Worm (Caenorhabditis elegans) whole organism, L1 larva: ENCODE measurements around the gene sra-2.

ENCODE experiments used
- Y116A8C.19 ChIP-seq: sonication (generic microtip); optimal IDR thresholded peaks from 2 replicates; lab custom pipeline; 2016; ENCODE audit warnings: missing compliant biosample characterization, missing genetic modification characterization, borderline replicate concordance
- blmp-1 ChIP-seq: fragments of 150-350 bp; optimal IDR thresholded peaks from 2 replicates; lab custom pipeline; 2014; ENCODE audit warnings: missing biosample characterization, missing genetic modification characterization
- ceh-8 ChIP-seq: fragments of 200-800 bp; sonication (Bioruptor generic); optimal IDR thresholded peaks from 2 replicates; lab custom pipeline; 2018; ENCODE audit warnings: mild to moderate bottlenecking, missing genetic modification characterization, moderate library complexity, missing compliant biosample characterization
- ceh-90 ChIP-seq: sonication (generic microtip); optimal IDR thresholded peaks from 2 replicates; lab custom pipeline; 2016; ENCODE audit warnings: missing genetic modification characterization, missing compliant biosample characterization
- ces-1 ChIP-seq: fragments of 150-350 bp; optimal IDR thresholded peaks from 2 replicates; lab custom pipeline; 2014; ENCODE audit warnings: missing biosample characterization, missing genetic modification reagents, missing genetic modification characterization
- dpl-1 ChIP-seq, 3 experiments: fragments of 150-350 bp in 2 of 3; sonication (generic microtip) in 1 of 3; optimal IDR thresholded peaks; 2 replicates each; lab custom pipeline; 2014 to 2017; ENCODE audit warnings: missing biosample characterization in 3 of 3, missing genetic modification characterization in 3 of 3, missing genetic modification reagents in 3 of 3
- efl-3 ChIP-seq: fragments of 200-800 bp; sonication (Bioruptor generic); optimal IDR thresholded peaks from 2 replicates; lab custom pipeline; 2018; ENCODE audit warnings: mild to moderate bottlenecking, missing genetic modification characterization, missing compliant biosample characterization
- egl-13 ChIP-seq: sonication (generic microtip); optimal IDR thresholded peaks from 2 replicates; lab custom pipeline; 2016; ENCODE audit warnings: missing genotype, missing genetic modification reagents, missing genetic modification characterization, missing compliant biosample characterization
- elt-2 ChIP-seq: sonication (generic microtip); optimal IDR thresholded peaks from 2 replicates; lab custom pipeline; 2016; ENCODE audit warnings: missing genetic modification characterization, mild to moderate bottlenecking, inconsistent platforms, missing compliant biosample characterization, missing genetic modification reagents
- fkh-10 ChIP-seq: sonication (generic microtip); optimal IDR thresholded peaks from 2 replicates; lab custom pipeline; 2017; ENCODE audit warnings: missing biosample characterization, missing genetic modification reagents, missing genetic modification characterization
- fkh-8 ChIP-seq: sonication (generic microtip); optimal IDR thresholded peaks from 2 replicates; lab custom pipeline; 2016; ENCODE audit warnings: mild to moderate bottlenecking, missing genetic modification characterization, missing compliant biosample characterization
- fos-1 ChIP-seq: fragments of 150-350 bp; optimal IDR thresholded peaks from 2 replicates; lab custom pipeline; 2014; ENCODE audit warnings: missing biosample characterization, missing genetic modification characterization
- hlh-4 ChIP-seq: sonication (generic microtip); optimal IDR thresholded peaks from 2 replicates; lab custom pipeline; 2016; ENCODE audit warnings: mild to moderate bottlenecking, missing genetic modification characterization, missing compliant biosample characterization
- hpl-2 ChIP-seq: fragments of 150-350 bp; optimal IDR thresholded peaks from 2 replicates; lab custom pipeline; 2014; ENCODE audit warnings: missing biosample characterization, missing genetic modification reagents, missing genetic modification characterization
- isw-1 ChIP-seq: fragments of 200-800 bp; sonication (Bioruptor generic); IDR thresholded peaks from 2 replicates; pipeline ENCODE4 v1.3.6; 2022; ENCODE audit warnings: missing genetic modification characterization, missing compliant biosample characterization
- lin-13 ChIP-seq: fragments of 150-350 bp; optimal IDR thresholded peaks from 2 replicates; lab custom pipeline; 2014; ENCODE audit warnings: missing biosample characterization, missing genetic modification reagents, missing genetic modification characterization
- lin-35 ChIP-seq, 2 experiments: fragments of 150-350 bp; optimal IDR thresholded peaks; 2 replicates each; lab custom pipeline; 2014; ENCODE audit warnings: missing biosample characterization in 2 of 2, missing genetic modification characterization in 2 of 2, missing genetic modification reagents in 2 of 2
- lir-3 ChIP-seq: sonication (generic microtip); optimal IDR thresholded peaks from 2 replicates; lab custom pipeline; 2016; ENCODE audit warnings: mild to moderate bottlenecking, missing genetic modification characterization, moderate library complexity, missing compliant biosample characterization; ENCODE audit not compliant: poor library complexity
- mep-1 ChIP-seq: fragments of 150-350 bp; optimal IDR thresholded peaks from 2 replicates; lab custom pipeline; 2014; ENCODE audit warnings: missing biosample characterization, missing genetic modification characterization
- nhr-47 ChIP-seq: sonication (generic microtip); optimal IDR thresholded peaks from 2 replicates; lab custom pipeline; 2016; ENCODE audit warnings: mild to moderate bottlenecking, missing genetic modification characterization, moderate library complexity, missing compliant biosample characterization
- nhr-71 ChIP-seq: sonication (generic microtip); optimal IDR thresholded peaks from 2 replicates; lab custom pipeline; 2016; ENCODE audit warnings: mild to moderate bottlenecking, missing genetic modification characterization, moderate library complexity, missing compliant biosample characterization
- nhr-77 ChIP-seq: fragments of 150-350 bp; optimal IDR thresholded peaks from 2 replicates; lab custom pipeline; 2014; ENCODE audit warnings: missing biosample characterization, missing genetic modification characterization
- nhr-84 ChIP-seq: sonication (generic microtip); optimal IDR thresholded peaks from 2 replicates; lab custom pipeline; 2017; ENCODE audit warnings: missing biosample characterization, missing genetic modification characterization
- nhr-90 ChIP-seq: sonication (generic microtip); optimal IDR thresholded peaks from 2 replicates; lab custom pipeline; 2016; ENCODE audit warnings: mild to moderate bottlenecking, missing genetic modification characterization, missing compliant biosample characterization; ENCODE audit not compliant: poor library complexity
- pqm-1 ChIP-seq: sonication (generic microtip); optimal IDR thresholded peaks from 3 replicates; lab custom pipeline; 2017; ENCODE audit warnings: missing biosample characterization, missing genetic modification characterization
- rnt-1 ChIP-seq: sonication (generic microtip); optimal IDR thresholded peaks from 2 replicates; lab custom pipeline; 2016; ENCODE audit warnings: mild to moderate bottlenecking, missing genetic modification characterization, moderate library complexity, missing compliant biosample characterization
- snpc-4 ChIP-seq: fragments of 150-350 bp; optimal IDR thresholded peaks from 2 replicates; lab custom pipeline; 2014; ENCODE audit warnings: missing biosample characterization, missing genetic modification characterization
- snu-23 ChIP-seq: sonication (generic microtip); optimal IDR thresholded peaks from 2 replicates; lab custom pipeline; 2016; ENCODE audit warnings: missing genetic modification characterization, missing compliant biosample characterization
- tbx-2 ChIP-seq: sonication (generic microtip); optimal IDR thresholded peaks from 2 replicates; lab custom pipeline; 2016; ENCODE audit warnings: missing genetic modification characterization, missing compliant biosample characterization
- tlp-1 ChIP-seq: fragments of 150-350 bp; optimal IDR thresholded peaks from 2 replicates; lab custom pipeline; 2014; ENCODE audit warnings: missing biosample characterization, missing genetic modification characterization
- unc-30 ChIP-seq: sonication (generic microtip); optimal IDR thresholded peaks from 2 replicates; lab custom pipeline; 2017; ENCODE audit warnings: missing biosample characterization, missing genetic modification characterization
- unc-62 ChIP-seq: fragments of 150-350 bp; optimal IDR thresholded peaks from 2 replicates; lab custom pipeline; 2014; ENCODE audit warnings: missing biosample characterization, missing genetic modification reagents, missing genetic modification characterization
- unc-86 ChIP-seq: sonication (generic microtip); optimal IDR thresholded peaks from 2 replicates; lab custom pipeline; 2016; ENCODE audit warnings: missing genetic modification characterization, missing compliant biosample characterization
- unc-98 ChIP-seq: fragments of 200-800 bp; sonication (Bioruptor generic); IDR thresholded peaks from 2 replicates; pipeline ENCODE4 v1.3.6; 2022; ENCODE audit warnings: missing genetic modification characterization, missing compliant biosample characterization
- zip-4 ChIP-seq: fragments of 200-800 bp; sonication (Bioruptor generic); optimal IDR thresholded peaks from 2 replicates; lab custom pipeline; 2018; ENCODE audit warnings: mild to moderate bottlenecking, missing genetic modification characterization, moderate library complexity, missing compliant biosample characterization
- ztf-11 ChIP-seq, 2 experiments: sonication (generic microtip); optimal IDR thresholded peaks; 2 replicates each; lab custom pipeline; 2016 to 2017; ENCODE audit warnings: missing genetic modification characterization in 2 of 2, missing biosample characterization in 1 of 2, missing compliant biosample characterization in 1 of 2

The sra-2 gene

ce11 chrII:9521570-9521969, 7.0 kb upstream of the sra-2 start, which contains the start of gene sra-1:
sra-1 (minus strand) TSS chrII:9521670.
- no peak for TF ChIP-seq mep-1 (tag; lab: Kevin White, UChicago)
- TF ChIP-seq snpc-4 (tag; lab: Kevin White, UChicago) = no peak
- no peak for TF ChIP-seq dpl-1 (GFP tag; optimal IDR thresholded peaks at IDR 0.05; lab: Kevin White, UChicago)
- TF ChIP-seq unc-98 (GFP tag; lab: Robert Waterston, UW) = no peak
- no peak for TF ChIP-seq isw-1 (GFP tag; lab: Robert Waterston, UW)
- no peak for TF ChIP-seq pqm-1 (tag; lab: Kevin White, UChicago)
- no peak for TF ChIP-seq snu-23 (GFP tag; lab: Kevin White, UChicago)
- no peak for TF ChIP-seq ceh-8 (GFP tag; lab: Kevin White, UChicago)
- no peak for TF ChIP-seq fkh-10 (GFP tag; lab: Kevin White, UChicago)
- TF ChIP-seq nhr-84 (tag; lab: Kevin White, UChicago) = no peak
- no peak for TF ChIP-seq ceh-90 (tag; lab: Kevin White, UChicago)
- no peak for TF ChIP-seq Y116A8C.19
- TF ChIP-seq unc-30 (tag; lab: Kevin White, UChicago) = no peak

- TF ChIP-seq ces-1 (GFP tag; lab: Kevin White, UChicago) (no peak), ztf-11 (tag; optimal IDR thresholded peaks at IDR 0.05; lab: Kevin White, UChicago) (no peak), hpl-2 (GFP tag; lab: Kevin White, UChicago) (no peak), nhr-71 (no peak), ceh-90 (tag; lab: Kevin White, UChicago) (no peak), hlh-4 (tag; lab: Kevin White, UChicago) (no peak), zip-4 (GFP tag; lab: Kevin White, UChicago) (no peak), unc-62 (no peak), Y116A8C.19 (no peak), lin-35 (GFP tag; optimal IDR thresholded peaks at IDR 0.05; lab: Kevin White, UChicago) (no peak)
These were observed 5.6 kb upstream of the sra-2 start, which contains the start of gene AH6.17 for ce11 chrII:9522986-9523385. AH6.17 (plus strand) TSS chrII:9523170.

ce11 chrII:9523539-9524224, 4.9 kb upstream of the sra-2 start, which contains the start of gene mex-6:
mex-6 (plus strand) TSS chrII:9524174.
- TF ChIP-seq fkh-10 (GFP tag; lab: Kevin White, UChicago) (no peak), fos-1 (tag; lab: Kevin White, UChicago) (no peak), lir-3 (tag; lab: Kevin White, UChicago) (no peak), tlp-1 (no peak), fkh-8 (tag; lab: Kevin White, UChicago) (no peak), nhr-71 (no peak), unc-86 (tag; lab: Kevin White, UChicago) (no peak), nhr-90 (tag; lab: Kevin White, UChicago) (no peak), nhr-77 (tag; lab: Kevin White, UChicago) (no peak), elt-2 (tag; lab: Kevin White, UChicago) (no peak), efl-3 (GFP tag; lab: Kevin White, UChicago) (no peak), egl-13 (no peak), lin-35 (GFP tag; optimal IDR thresholded peaks at IDR 0.05; lab: Kevin White, UChicago) (no peak), rnt-1 (tag; lab: Kevin White, UChicago) (no peak), nhr-47 (no peak), lin-13 (no peak), tbx-2 (tag; lab: Kevin White, UChicago) (no peak), isw-1 (GFP tag; lab: Robert Waterston, UW) (no peak), blmp-1 (tag; lab: Kevin White, UChicago) (no peak), hlh-4 (tag; lab: Kevin White, UChicago) (no peak)
